Worm (Caenorhabditis elegans): ENCODE results near the gene hars-1.

The hars-1 gene

ce11 chrIV:10825383-10825782 is 33.4 kb upstream of the hars-1 start:
- no peak for TF ChIP-seq nhr-20 (tag; optimal IDR thresholded peaks at IDR 0.05)
- TF ChIP-seq C34B4.2 (tag; optimal IDR thresholded peaks at IDR 0.05), result no peak
- TF ChIP-seq ztf-11 (tag; optimal IDR thresholded peaks at IDR 0.05), result no peak
- TF ChIP-seq F16B12.6 (tag; optimal IDR thresholded peaks at IDR 0.05), result no peak
- no peak for TF ChIP-seq elt-3 (tag; optimal IDR thresholded peaks at IDR 0.05)
- no peak for TF ChIP-seq unc-130 (tag; optimal IDR thresholded peaks at IDR 0.05)
- no peak for TF ChIP-seq alr-1 (tag; optimal IDR thresholded peaks at IDR 0.05; ENCODE audit: borderline replicate concordance)
- TF ChIP-seq xbp-1 (tag; optimal IDR thresholded peaks at IDR 0.05), result no peak
- no peak for TF ChIP-seq unc-86 (tag; optimal IDR thresholded peaks at IDR 0.05)
- TF ChIP-seq hlh-4 (tag; optimal IDR thresholded peaks at IDR 0.05), result no peak
- no peak for TF ChIP-seq irx-1 (tag; optimal IDR thresholded peaks at IDR 0.05)
- no peak for TF ChIP-seq mep-1 (tag; optimal IDR thresholded peaks at IDR 0.05)
- no peak for TF ChIP-seq nhr-84 (tag; optimal IDR thresholded peaks at IDR 0.05)
- TF ChIP-seq hlh-17 (GFP tag; optimal IDR thresholded peaks at IDR 0.05; ENCODE audit: borderline replicate concordance), result no peak
- no peak for TF ChIP-seq nhr-19 (GFP tag; conservative IDR thresholded peaks at IDR 0.05)
- TF ChIP-seq lsy-2 (tag; optimal IDR thresholded peaks at IDR 0.05), result no peak
- no peak for TF ChIP-seq lin-39 (tag; optimal IDR thresholded peaks at IDR 0.05)
- TF ChIP-seq C04F5.9 (tag; optimal IDR thresholded peaks at IDR 0.05), result no peak

DNA sequence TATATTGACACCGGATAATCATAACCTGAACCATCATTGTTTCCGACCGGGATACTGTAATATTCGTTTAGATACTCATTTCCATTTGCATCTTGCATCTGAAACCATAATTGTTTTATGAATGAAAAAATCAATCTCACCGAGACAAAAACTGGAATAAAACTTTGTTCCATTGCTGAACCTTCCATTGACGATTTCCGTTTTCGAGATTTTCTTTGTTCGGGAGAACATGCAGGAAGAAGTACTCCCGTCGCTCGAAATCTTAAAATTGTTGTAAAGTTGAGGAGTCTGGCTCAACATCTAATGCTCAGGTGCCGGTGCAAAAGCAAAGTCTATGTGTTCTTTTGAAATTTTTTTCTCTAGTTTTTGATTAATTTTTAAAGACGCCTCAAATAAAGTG is 32.7 kb upstream of the hars-1 start:
- TF ChIP-seq nhr-90 (tag; optimal IDR thresholded peaks at IDR 0.05; ENCODE audit: poor library complexity), result no peak
- TF ChIP-seq nhr-76 (tag; optimal IDR thresholded peaks at IDR 0.05), result no peak
- TF ChIP-seq unc-86 (tag; optimal IDR thresholded peaks at IDR 0.05), result no peak
- TF ChIP-seq sup-37 (GFP tag; optimal IDR thresholded peaks at IDR 0.05), result no peak
- no peak for TF ChIP-seq nhr-19 (GFP tag; conservative IDR thresholded peaks at IDR 0.05)
- no peak for TF ChIP-seq nhr-28 (tag; optimal IDR thresholded peaks at IDR 0.05)
- no peak for TF ChIP-seq skn-1 (tag; optimal IDR thresholded peaks at IDR 0.05)
- TF ChIP-seq mdl-1 (tag; optimal IDR thresholded peaks at IDR 0.05), result no peak
- TF ChIP-seq sptf-1 (tag; optimal IDR thresholded peaks at IDR 0.05), result no peak
- no peak for TF ChIP-seq fkh-10 (GFP tag; optimal IDR thresholded peaks at IDR 0.05)
- no peak for TF ChIP-seq nhr-12 (tag; optimal IDR thresholded peaks at IDR 0.05)
- no peak for TF ChIP-seq ces-1 (GFP tag; optimal IDR thresholded peaks at IDR 0.05)
- TF ChIP-seq lin-14 (GFP tag; optimal IDR thresholded peaks at IDR 0.05), result no peak
- TF ChIP-seq mab-9 (GFP tag; IDR thresholded peaks at IDR 0.05), result no peak
- TF ChIP-seq aly-2 (tag; optimal IDR thresholded peaks at IDR 0.05), result no peak
- no peak for TF ChIP-seq efl-3 (GFP tag; optimal IDR thresholded peaks at IDR 0.05)
- TF ChIP-seq vab-15 (tag; optimal IDR thresholded peaks at IDR 0.05), result no peak
- no peak for TF ChIP-seq nhr-71 (tag; optimal IDR thresholded peaks at IDR 0.05)

- TF ChIP-seq nhr-71 (tag; optimal IDR thresholded peaks at IDR 0.05), result no peak
- no peak for TF ChIP-seq hlh-4 (tag; optimal IDR thresholded peaks at IDR 0.05)
- no peak for TF ChIP-seq swsn-7 (tag; optimal IDR thresholded peaks at IDR 0.05)
- no peak for TF ChIP-seq Y116A8C.19 (tag; optimal IDR thresholded peaks at IDR 0.05; ENCODE audit: borderline replicate concordance)
- TF ChIP-seq elt-3 (tag; optimal IDR thresholded peaks at IDR 0.05), result no peak
- no peak for TF ChIP-seq pax-3 (tag; optimal IDR thresholded peaks at IDR 0.05)
- no peak for TF ChIP-seq ama-1 (optimal IDR thresholded peaks at IDR 0.05)
- TF ChIP-seq ets-5 (GFP tag; IDR thresholded peaks at IDR 0.05), result no peak
- no peak for TF ChIP-seq vab-15 (tag; optimal IDR thresholded peaks at IDR 0.05)
Observed at ce11 chrIV:10828049-10828448, 30.7 kb upstream of the hars-1 start, which contains the start of gene npax-3. npax-3 (minus strand) TSS chrIV:10828149.

DNA sequence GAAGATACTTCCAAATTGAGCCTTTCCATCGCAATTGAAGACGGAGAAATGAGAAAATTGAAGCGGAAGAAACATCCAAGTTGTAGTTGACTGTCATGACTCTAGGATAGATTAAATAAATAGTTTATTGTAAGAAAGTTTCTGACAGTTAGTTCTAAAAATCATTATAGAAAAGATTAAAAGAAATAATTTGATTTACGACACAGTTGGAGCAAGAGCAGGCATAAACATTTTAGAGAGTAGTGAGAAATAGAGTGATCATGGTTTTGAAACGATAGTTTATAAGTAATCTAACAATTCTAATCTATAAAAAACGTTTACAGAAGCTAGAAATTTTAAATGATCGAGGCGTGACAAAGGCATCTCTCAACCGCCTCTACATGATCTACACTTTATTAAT is 26.6 kb upstream of the hars-1 start, which contains the start of gene best-15:
Gene best-15 (minus strand): TSS at position 101 of the 400 bp plus-strand sequence.
- no peak for TF ChIP-seq nhr-47 (tag; optimal IDR thresholded peaks at IDR 0.05)
- TF ChIP-seq lin-15B (tag; optimal IDR thresholded peaks at IDR 0.05), result no peak
- TF ChIP-seq xbp-1 (tag; optimal IDR thresholded peaks at IDR 0.05), result no peak
- no peak for TF ChIP-seq skn-1 (tag; optimal IDR thresholded peaks at IDR 0.05)
- TF ChIP-seq hlh-17 (GFP tag; optimal IDR thresholded peaks at IDR 0.05; ENCODE audit: borderline replicate concordance), result no peak
